Fruit fly (Drosophila melanogaster) whole organism, pupa: ENCODE measurements around the gene CG18473.

Source experiments
- CG15710 ChIP-seq: fragments of 200-800 bp; sonication (Bioruptor generic); optimal IDR thresholded peaks from 2 replicates; lab custom pipeline; 2018; ENCODE audit warnings: missing biosample characterization, mild to moderate bottlenecking, missing genetic modification characterization, moderate library complexity
- CG8159 ChIP-seq: fragments of 200-800 bp; sonication (Bioruptor generic); optimal IDR thresholded peaks from 3 replicates; lab custom pipeline; 2018; ENCODE audit warnings: missing biosample characterization, mild to moderate bottlenecking, missing genetic modification characterization, moderate library complexity

dm6 chr3R:9334592-9335518 lies 28.2 kb upstream of the CG18473 start, which contains the start of the genes Aduk and pasi2:
- TF ChIP-seq CG8159 (tag; lab: Kevin White, UChicago) (no peak), CG15710 (no peak)
